Worm (Caenorhabditis elegans) whole organism, L1 larva: ENCODE data around the gene Y47D3B.4.

Source experiments
- mab-9 ChIP-seq: fragments of 200-800 bp; sonication (Bioruptor generic); IDR thresholded peaks from 2 replicates; pipeline ENCODE4 v1.3.6; 2022; ENCODE audit warnings: missing genetic modification reagents, missing genetic modification characterization, missing compliant biosample characterization
- mef-2 ChIP-seq: fragments of 150-350 bp; optimal IDR thresholded peaks from 2 replicates; lab custom pipeline; 2014; ENCODE audit warnings: missing biosample characterization, missing genetic modification characterization
- nhr-11 ChIP-seq: fragments of 150-350 bp; optimal IDR thresholded peaks from 2 replicates; lab custom pipeline; 2014; ENCODE audit warnings: missing biosample characterization, missing genetic modification characterization
- nhr-237 ChIP-seq: fragments of 150-350 bp; optimal IDR thresholded peaks from 2 replicates; lab custom pipeline; 2014; ENCODE audit warnings: missing biosample characterization, missing genetic modification characterization

- no peak for TF ChIP-seq mef-2 (tag; lab: Kevin White, UChicago)
- TF ChIP-seq nhr-11 (tag; lab: Kevin White, UChicago): no peak
- TF ChIP-seq mab-9: no peak
- no peak for TF ChIP-seq nhr-237 (tag; lab: Kevin White, UChicago)
Observed at ce11 chrIII:11442556-11442955, 37.4 kb downstream of the Y47D3B.4 start, which contains the start of gene sbp-1.
